Worm (Caenorhabditis elegans) whole organism, midembryonic: ENCODE results near the gene srx-1.

ENCODE experiments used
- cog-1 ChIP-seq: sonication (generic microtip); optimal IDR thresholded peaks from 2 replicates; lab custom pipeline; 2016; ENCODE audit warnings: missing genetic modification characterization, missing compliant biosample characterization
- flt-1 ChIP-seq: fragments of 200-800 bp; sonication (Bioruptor generic); IDR thresholded peaks from 2 replicates; pipeline ENCODE4 v1.3.6; 2022; ENCODE audit warnings: missing genetic modification characterization, missing compliant biosample characterization
- klf-2 ChIP-seq: fragments of 200-800 bp; sonication (Bioruptor generic); conservative IDR thresholded peaks from 2 replicates; pipeline ENCODE4 v1.3.6; 2022; ENCODE audit warnings: missing genetic modification reagents, missing genetic modification characterization, missing compliant biosample characterization
- tab-1 ChIP-seq: fragments of 200-800 bp; sonication (Bioruptor generic); IDR thresholded peaks from 2 replicates; pipeline ENCODE4 v1.3.6; 2022; ENCODE audit warnings: missing genetic modification characterization, missing compliant biosample characterization
- ztf-29 ChIP-seq: fragments of 200-800 bp; sonication (Bioruptor generic); IDR thresholded peaks from 2 replicates; pipeline ENCODE4 v1.3.6; 2022; ENCODE audit warnings: missing genetic modification reagents, missing genetic modification characterization, missing compliant biosample characterization

ce11 chrV:9003291-9003690 is at the start of gene srx-1:
- TF ChIP-seq flt-1 (GFP tag; lab: Robert Waterston, UW) (no peak), ztf-29 (no peak), cog-1 (tag; lab: Kevin White, UChicago) (no peak), tab-1 (GFP tag; lab: Robert Waterston, UW) (no peak), klf-2 (GFP tag; lab: Robert Waterston, UW) (no peak)
